Worm (Caenorhabditis elegans): ENCODE measurements around the gene K09C8.9.

The K09C8.9 gene

ce11 chrX:10967698-10968097 lies at the start of gene K09C8.9:
K09C8.9 (minus strand) TSS chrX:10967798.
- no peak for TF ChIP-seq Y79H2A.3 (GFP tag; conservative IDR thresholded peaks at IDR 0.05)
- no peak for TF ChIP-seq B0261.1 (tag; optimal IDR thresholded peaks at IDR 0.05)
- no peak for TF ChIP-seq F52B5.7 (tag; optimal IDR thresholded peaks at IDR 0.05)
- TF ChIP-seq ama-1 (optimal IDR thresholded peaks at IDR 0.05), result no peak
- TF ChIP-seq ama-1 (GFP tag; optimal IDR thresholded peaks at IDR 0.05), result no peak
- no peak for TF ChIP-seq zim-3 (tag; optimal IDR thresholded peaks at IDR 0.05)

- TF ChIP-seq nhr-179 (tag; optimal IDR thresholded peaks at IDR 0.05) (no peak), lin-35 (GFP tag; optimal IDR thresholded peaks at IDR 0.05) (no peak), lin-54 (GFP tag; optimal IDR thresholded peaks at IDR 0.05) (no peak), mxl-1 (tag; optimal IDR thresholded peaks at IDR 0.05) (no peak), C06A6.2 (GFP tag; conservative IDR thresholded peaks at IDR 0.05) (no peak), ztf-22 (GFP tag; optimal IDR thresholded peaks at IDR 0.05) (no peak), die-1 (tag; optimal IDR thresholded peaks at IDR 0.05) (no peak), ceh-100 (GFP tag; IDR thresholded peaks at IDR 0.05) (no peak), somi-1 (GFP tag; optimal IDR thresholded peaks at IDR 0.05) (no peak), Y53G8AR.9 (GFP tag; conservative IDR thresholded peaks at IDR 0.05) (no peak), T07F8.4 (tag; optimal IDR thresholded peaks at IDR 0.05) (no peak), sptf-2 (GFP tag; optimal IDR thresholded peaks at IDR 0.05) (no peak), F22D6.2 (tag; optimal IDR thresholded peaks at IDR 0.05) (no peak), F55B11.4 (tag; optimal IDR thresholded peaks at IDR 0.05; ENCODE audit: borderline replicate concordance, insufficient read depth) (no peak), hlh-26 (GFP tag; conservative IDR thresholded peaks at IDR 0.05) (no peak), ztf-18 (tag; optimal IDR thresholded peaks at IDR 0.05) (no peak), lsl-1 (GFP tag; optimal IDR thresholded peaks at IDR 0.05) (no peak), C17E4.6 (GFP tag; IDR thresholded peaks at IDR 0.05) (no peak), F39B2.1 (GFP tag; IDR thresholded peaks at IDR 0.05) (no peak), akir-1 (GFP tag; optimal IDR thresholded peaks at IDR 0.05) (no peak)
These were observed 48.5 kb upstream of the K09C8.9 start, which contains the start of gene egl-15 for ce11 chrX:11016100-11016499. egl-15 (plus strand) TSS chrX:11016400.

- TF ChIP-seq ztf-26 (tag; optimal IDR thresholded peaks at IDR 0.05), result no peak
- TF ChIP-seq nhr-80 (tag; optimal IDR thresholded peaks at IDR 0.05), result no peak
- no peak for TF ChIP-seq sdz-38 (tag; optimal IDR thresholded peaks at IDR 0.05)
- TF ChIP-seq ZK185.1 (tag; optimal IDR thresholded peaks at IDR 0.05; ENCODE audit: poor library complexity, severe bottlenecking), result no peak
- no peak for TF ChIP-seq him-1 (tag; optimal IDR thresholded peaks at IDR 0.05)
- no peak for TF ChIP-seq cebp-1 (GFP tag; IDR thresholded peaks at IDR 0.05)
- TF ChIP-seq cebp-1 (tag; optimal IDR thresholded peaks at IDR 0.05), result no peak
- TF ChIP-seq lin-54 (GFP tag; optimal IDR thresholded peaks at IDR 0.05), result no peak
- TF ChIP-seq ztf-25 (GFP tag; IDR thresholded peaks at IDR 0.05), result no peak
- TF ChIP-seq B0035.1 (tag; optimal IDR thresholded peaks at IDR 0.05), result no peak
- TF ChIP-seq dpff-1 (tag; optimal IDR thresholded peaks at IDR 0.05), result no peak
- TF ChIP-seq mxl-1 (tag; optimal IDR thresholded peaks at IDR 0.05), result no peak
- TF ChIP-seq madf-3 (GFP tag; IDR thresholded peaks at IDR 0.05), result no peak
- no peak for TF ChIP-seq lin-26 (GFP tag; IDR thresholded peaks at IDR 0.05)
- no peak for TF ChIP-seq zfh-2 (GFP tag; conservative IDR thresholded peaks at IDR 0.05)
- no peak for TF ChIP-seq F33H1.4 (GFP tag; IDR thresholded peaks at IDR 0.05)
These were observed 47.0 kb upstream of the K09C8.9 start for ce11 chrX:11014394-11015280.

All from whole organism, young adult.